Worm (Caenorhabditis elegans): Measurements from ENCODE around the gene C04E6.8.

ce11 chrV:5901833-5902232, 18.2 kb upstream of the C04E6.8 start, which contains the start of gene C04E6.5:
- TF ChIP-seq lin-11 (tag; optimal IDR thresholded peaks at IDR 0.05) (no peak), F13H6.1 (tag; optimal IDR thresholded peaks at IDR 0.05) (no peak), dve-1 (tag; optimal IDR thresholded peaks at IDR 0.05) (no peak), unc-42 (tag; optimal IDR thresholded peaks at IDR 0.05) (no peak), ama-1 (optimal IDR thresholded peaks at IDR 0.05) (no peak), K09A11.1 (tag; optimal IDR thresholded peaks at IDR 0.05; ENCODE audit: insufficient read depth) (no peak), hlh-6 (tag; optimal IDR thresholded peaks at IDR 0.05) (no peak)

Measured in whole organism, late embryonic.